Fruit fly (Drosophila melanogaster) whole organism, wandering third instar larva: ENCODE results near the gene betaGlu.

Experiments used
- Hnf4 ChIP-seq: fragments of 200-800 bp; sonication (Bioruptor generic); optimal IDR thresholded peaks from 2 replicates; lab custom pipeline; 2016; ENCODE audit warnings: missing biosample characterization, mild to moderate bottlenecking, missing genetic modification characterization
- OdsH ChIP-seq: fragments of 200-800 bp; sonication (Bioruptor generic); optimal IDR thresholded peaks from 2 replicates; lab custom pipeline; 2016; ENCODE audit warnings: missing biosample characterization, mild to moderate bottlenecking, missing genetic modification characterization
- tai ChIP-seq: sonication (Bioruptor generic); optimal IDR thresholded peaks from 2 replicates; lab custom pipeline; 2016; ENCODE audit warnings: missing biosample characterization, missing genetic modification characterization

dm6 chr3R:31765145-31765544 is 6.5 kb downstream of the betaGlu start:
- TF ChIP-seq tai (GFP tag; lab: Kevin White, UChicago): no peak
- TF ChIP-seq OdsH (GFP tag; lab: Kevin White, UChicago): no peak
- TF ChIP-seq Hnf4: no peak
